Fruit fly (Drosophila melanogaster) whole organism, adult: Measurements from ENCODE around the gene Zip71B.

ENCODE experiments used
- CG12768 ChIP-seq: fragments of 200-800 bp; sonication (Bioruptor generic); optimal IDR thresholded peaks from 2 replicates; lab custom pipeline; 2017; ENCODE audit warnings: missing biosample characterization, missing genetic modification characterization, mild to moderate bottlenecking, moderate library complexity, missing genetic modification reagents
- CG14711 ChIP-seq: fragments of 200-800 bp; sonication (Bioruptor generic); optimal IDR thresholded peaks from 2 replicates; lab custom pipeline; 2018; ENCODE audit warnings: missing biosample characterization, mild to moderate bottlenecking, missing genetic modification characterization, moderate library complexity
- CG1620 ChIP-seq: fragments of 200-800 bp; sonication (Bioruptor generic); optimal IDR thresholded peaks from 2 replicates; lab custom pipeline; 2016; ENCODE audit warnings: missing biosample characterization, missing genetic modification characterization
- CG33017 ChIP-seq: fragments of 200-800 bp; sonication (Bioruptor generic); optimal IDR thresholded peaks from 2 replicates; lab custom pipeline; 2018; ENCODE audit warnings: missing biosample characterization, mild to moderate bottlenecking, missing genetic modification characterization, moderate library complexity
- CG7045 ChIP-seq: fragments of 200-800 bp; sonication (Bioruptor generic); optimal IDR thresholded peaks from 2 replicates; lab custom pipeline; 2017; ENCODE audit warnings: missing biosample characterization, mild to moderate bottlenecking, missing genetic modification characterization
- CG7101 ChIP-seq: fragments of 200-800 bp; sonication (Bioruptor generic); optimal IDR thresholded peaks from 2 replicates; lab custom pipeline; 2018; ENCODE audit warnings: missing biosample characterization, mild to moderate bottlenecking, missing genetic modification characterization, moderate library complexity
- Crg-1 ChIP-seq: fragments of 200-800 bp; sonication (Bioruptor generic); optimal IDR thresholded peaks from 2 replicates; lab custom pipeline; 2016; ENCODE audit warnings: missing biosample characterization, missing genetic modification characterization
- Mnt ChIP-seq: fragments of 200-800 bp; sonication (Bioruptor generic); optimal IDR thresholded peaks from 2 replicates; lab custom pipeline; 2016; ENCODE audit warnings: missing biosample characterization, mild to moderate bottlenecking, missing genetic modification characterization
- bab1 ChIP-seq: fragments of 200-800 bp; sonication (Bioruptor generic); optimal IDR thresholded peaks from 3 replicates; lab custom pipeline; 2019; ENCODE audit warnings: missing biosample characterization, mild to moderate bottlenecking, missing genetic modification characterization, moderate library complexity
- cic ChIP-seq: fragments of 200-800 bp; sonication (Bioruptor generic); optimal IDR thresholded peaks from 2 replicates; lab custom pipeline; 2017; ENCODE audit warnings: missing biosample characterization, mild to moderate bottlenecking, missing genetic modification characterization, moderate library complexity
- cnc ChIP-seq, 2 experiments: fragments of >200 bp; optimal IDR thresholded peaks; 2 replicates each; lab custom pipeline; 2017
- kay ChIP-seq: fragments of 200-800 bp; sonication (Bioruptor generic); peaks from one replicate; lab custom pipeline; 2016; ENCODE audit warnings: missing biosample characterization, missing genetic modification characterization, borderline replicate concordance
- pad ChIP-seq: fragments of 200-800 bp; sonication (Bioruptor generic); optimal IDR thresholded peaks from 3 replicates; lab custom pipeline; 2017; ENCODE audit warnings: missing biosample characterization, missing genetic modification characterization, mild to moderate bottlenecking, moderate library complexity, missing genetic modification reagents
- toe ChIP-seq: fragments of 200-800 bp; sonication (Bioruptor generic); optimal IDR thresholded peaks from 2 replicates; lab custom pipeline; 2016; ENCODE audit warnings: missing biosample characterization, missing genetic modification characterization

DNA sequence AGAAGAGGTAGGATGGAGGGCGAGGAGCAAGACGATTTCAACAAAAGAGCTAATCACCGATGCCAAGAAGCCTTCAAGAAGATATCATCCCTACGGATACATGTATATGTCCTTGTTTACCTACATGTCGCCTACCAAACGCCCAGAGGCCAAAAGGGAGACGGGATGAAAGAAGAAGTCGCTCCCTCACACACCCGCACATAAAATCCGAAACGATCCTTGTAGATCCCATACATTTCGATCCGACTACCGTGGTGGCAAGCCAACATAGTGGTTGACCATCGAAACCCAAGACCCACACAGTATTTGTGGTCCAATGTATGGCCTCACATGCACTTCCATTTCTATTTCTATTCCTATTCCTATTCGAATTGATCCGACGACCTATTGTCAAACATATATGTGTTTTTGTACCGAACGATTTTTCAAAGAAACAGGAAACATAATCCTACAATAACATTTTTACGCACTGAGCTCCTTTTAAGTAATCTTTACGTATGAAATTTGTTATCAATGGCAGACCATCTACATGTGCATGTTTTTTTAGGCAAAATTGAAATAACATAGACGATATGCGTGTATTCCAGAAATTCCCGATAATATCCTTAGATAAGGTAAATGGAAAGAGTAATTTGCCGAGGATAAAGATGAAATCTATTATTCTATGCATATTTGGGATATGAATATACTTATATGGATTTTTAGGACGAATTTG is 33.3 kb upstream of the Zip71B start:
- TF ChIP-seq kay (GFP tag; lab: Kevin White, UChicago), result no peak
- TF ChIP-seq toe, result no peak
- TF ChIP-seq pad (GFP tag; lab: Kevin White, UChicago), result no peak
- no peak for TF ChIP-seq CG1620 (GFP tag; lab: Kevin White, UChicago)
- no peak for TF ChIP-seq CG7045
- TF ChIP-seq cnc (optimal IDR thresholded peaks at IDR 0.05; lab: Kevin White, UChicago), result no peak
- TF ChIP-seq CG33017, result no peak
- TF ChIP-seq CG14711 (tag; lab: Kevin White, UChicago), result no peak
- no peak for TF ChIP-seq cic (GFP tag; lab: Kevin White, UChicago)
- no peak for TF ChIP-seq CG7101
- no peak for TF ChIP-seq Crg-1 (GFP tag; lab: Kevin White, UChicago)
- no peak for TF ChIP-seq CG12768
- no peak for TF ChIP-seq bab1
- no peak for TF ChIP-seq Mnt
